Worm (Caenorhabditis elegans): ENCODE measurements around the gene ZK1010.12.

DNA sequence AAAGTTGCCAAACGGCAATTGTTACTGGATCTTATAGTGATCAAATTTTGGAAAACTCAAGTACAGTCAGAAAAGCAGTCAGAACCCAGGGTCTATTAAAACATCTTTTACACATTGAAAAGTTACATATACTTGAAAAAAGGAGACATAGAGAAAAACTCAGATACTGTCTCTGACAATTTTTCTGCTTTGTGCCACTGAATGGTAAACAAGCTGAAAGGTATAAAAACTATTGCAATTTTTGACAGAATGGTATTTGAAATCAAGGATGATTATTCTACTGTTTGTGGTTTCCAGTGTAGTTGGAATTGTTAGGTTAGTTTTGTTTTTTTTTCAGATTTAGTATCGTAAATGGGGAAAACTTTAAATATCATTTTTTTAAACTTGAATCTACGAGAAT is 29.6 kb downstream of the ZK1010.12 start, which contains the start of gene cyp-13A11:
- TF ChIP-seq eyg-1 (tag; optimal IDR thresholded peaks at IDR 0.05) = no peak
- TF ChIP-seq lin-11 (tag; optimal IDR thresholded peaks at IDR 0.05) = no peak
- no peak for TF ChIP-seq pha-4 (tag; optimal IDR thresholded peaks at IDR 0.05)
- TF ChIP-seq C38D4.7 (GFP tag; optimal IDR thresholded peaks at IDR 0.05) = no peak
- no peak for TF ChIP-seq ama-1 (optimal IDR thresholded peaks at IDR 0.05)
- no peak for TF ChIP-seq C08G9.2 (tag; optimal IDR thresholded peaks at IDR 0.05)

Measured in whole organism, late embryonic.